Worm (Caenorhabditis elegans) whole organism, mixed stage, embryonic: ENCODE data around the gene dac-1.

Experiments used
- M03D4.4 ChIP-seq: sonication (generic microtip); optimal IDR thresholded peaks from 2 replicates; lab custom pipeline; 2017; ENCODE audit warnings: mild to moderate bottlenecking, missing genetic modification characterization, missing compliant biosample characterization
- elt-1 ChIP-seq: sonication (generic microtip); optimal IDR thresholded peaks from 2 replicates; lab custom pipeline; 2017; ENCODE audit warnings: missing genetic modification characterization, mild to moderate bottlenecking, missing compliant biosample characterization, antibody characterized with exemption, moderate library complexity, borderline replicate concordance; ENCODE audit not compliant: insufficient read depth
- lsy-2 ChIP-seq: fragments of 150-350 bp; optimal IDR thresholded peaks from 2 replicates; lab custom pipeline; 2014; ENCODE audit warnings: missing biosample characterization, missing genetic modification characterization
- nhr-76 ChIP-seq: sonication (generic microtip); optimal IDR thresholded peaks from 2 replicates; lab custom pipeline; 2017; ENCODE audit warnings: missing biosample characterization, missing genetic modification characterization
- pha-4 ChIP-seq: fragments of 150-350 bp; optimal IDR thresholded peaks from 2 replicates; lab custom pipeline; 2018; ENCODE audit warnings: missing biosample characterization, missing genetic modification reagents, missing genetic modification characterization
- snpc-4 ChIP-seq: fragments of 150-350 bp; optimal IDR thresholded peaks from 2 replicates; lab custom pipeline; 2014; ENCODE audit warnings: missing biosample characterization, missing genetic modification characterization
- sptf-1 ChIP-seq: sonication (generic microtip); optimal IDR thresholded peaks from 2 replicates; lab custom pipeline; 2017; ENCODE audit warnings: mild to moderate bottlenecking, missing genetic modification characterization, moderate library complexity, missing compliant biosample characterization
- unc-39 ChIP-seq: fragments of 150-350 bp; optimal IDR thresholded peaks from 2 replicates; lab custom pipeline; 2014; ENCODE audit warnings: missing biosample characterization, missing genetic modification characterization
- unc-62 ChIP-seq: fragments of 150-350 bp; optimal IDR thresholded peaks from 2 replicates; lab custom pipeline; 2014; ENCODE audit warnings: missing biosample characterization, missing genetic modification reagents, missing genetic modification characterization
- ztf-11 ChIP-seq: fragments of 150-350 bp; optimal IDR thresholded peaks from 2 replicates; lab custom pipeline; 2014; ENCODE audit warnings: missing biosample characterization, missing genetic modification characterization

- TF ChIP-seq pha-4 (no peak), M03D4.4 (tag; lab: Kevin White, UChicago) (no peak), snpc-4 (no peak), unc-39 (tag; lab: Kevin White, UChicago) (no peak), lsy-2 (tag; lab: Kevin White, UChicago) (no peak), ztf-11 (tag; lab: Kevin White, UChicago) (no peak), nhr-76 (tag; lab: Kevin White, UChicago) (no peak), elt-1 (tag; lab: Kevin White, UChicago) (no peak), unc-62 (GFP tag; lab: Kevin White, UChicago) (no peak), sptf-1 (tag; lab: Kevin White, UChicago) (no peak)
These were observed 45.9 kb downstream of the dac-1 start, which contains the start of gene arx-4 for ce11 chrIII:861819-862356.
